Worm (Caenorhabditis elegans): Measurements from ENCODE around the gene Y75B8A.28.

DNA sequence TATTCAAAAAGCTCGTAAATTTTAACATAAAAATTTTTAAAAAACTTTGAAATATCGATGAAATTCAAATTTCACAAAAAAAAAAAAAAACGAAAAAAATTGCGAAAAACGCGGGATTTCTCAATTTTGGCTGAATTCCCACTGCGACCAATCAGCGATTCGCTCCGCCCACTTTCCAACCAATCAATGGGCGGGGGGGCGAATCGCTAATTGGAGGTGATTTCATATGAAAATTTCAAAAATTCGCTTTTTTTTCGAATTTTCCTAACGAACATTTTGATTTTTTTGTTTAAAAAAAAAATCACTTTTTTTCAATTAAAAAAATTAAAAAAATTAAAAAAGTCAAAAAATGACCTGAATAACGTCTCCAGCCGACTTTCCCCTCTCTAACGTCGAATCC is 48.5 kb upstream of the Y75B8A.28 start:
- TF ChIP-seq unc-86 (tag; optimal IDR thresholded peaks at IDR 0.05) (no peak), hlh-15 (tag; optimal IDR thresholded peaks at IDR 0.05) (no peak), ets-4 (tag; optimal IDR thresholded peaks at IDR 0.05) (no peak)
